Worm (Caenorhabditis elegans) whole organism, L4/young adult: Measurements from ENCODE around the gene gpd-4.

Experiments
- W03F9.2 ChIP-seq: fragments of 150-350 bp; optimal IDR thresholded peaks from 2 replicates; lab custom pipeline; 2014; ENCODE audit warnings: missing biosample characterization, missing genetic modification characterization
- dao-5 ChIP-seq: sonication (generic microtip); optimal IDR thresholded peaks from 2 replicates; lab custom pipeline; 2016; ENCODE audit warnings: missing genotype, missing genetic modification characterization, moderate library complexity, missing compliant biosample characterization

DNA sequence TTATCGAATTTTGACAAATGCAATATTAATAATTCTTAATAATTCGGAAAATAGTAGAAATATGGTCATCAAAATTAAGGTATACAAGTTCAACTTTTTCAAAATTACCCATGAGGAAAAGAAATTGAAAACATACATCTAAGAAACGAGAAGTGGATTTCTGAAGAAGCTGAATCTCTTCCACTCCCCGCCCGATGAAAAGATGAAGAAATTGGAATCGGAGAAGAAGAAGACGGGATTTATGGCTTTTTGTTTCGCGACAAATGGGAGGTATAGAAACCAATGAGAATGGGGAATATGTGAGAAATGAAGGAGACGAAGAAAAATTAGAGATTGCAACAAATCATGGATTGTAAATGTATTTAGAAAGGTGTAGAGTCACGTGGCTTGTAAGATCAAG, 32.0 kb downstream of the gpd-4 start:
- TF ChIP-seq W03F9.2 (no peak), dao-5 (tag; lab: Kevin White, UChicago) (no peak)
